Fruit fly (Drosophila melanogaster) whole organism: Measurements from ENCODE around the gene CG31064.

ENCODE experiments used
- pan ChIP-seq: fragments of >200 bp; optimal IDR thresholded peaks from 2 replicates; lab custom pipeline; 2017
- psq ChIP-seq: fragments of >200 bp; optimal IDR thresholded peaks from 2 replicates; lab custom pipeline; 2017
- usp ChIP-seq: fragments of >200 bp; optimal IDR thresholded peaks from 2 replicates; lab custom pipeline; 2017; ENCODE audit warnings: missing biosample characterization, missing genetic modification characterization, mixed read lengths

- TF ChIP-seq pan (lab: Kevin White, UChicago) (no peak), psq (lab: Kevin White, UChicago) (no peak), usp (GFP tag; lab: Kevin White, UChicago) (no peak)
Observed at dm6 chr3R:27225490-27225889, 13.4 kb downstream of the CG31064 start.
